Worm (Caenorhabditis elegans) whole organism, early embryonic: ENCODE results near the gene cht-2.

Experiments used
- B0310.2 ChIP-seq: sonication (generic microtip); optimal IDR thresholded peaks from 2 replicates; lab custom pipeline; 2016; ENCODE audit warnings: mild to moderate bottlenecking, missing genetic modification characterization, missing compliant biosample characterization
- F13C5.2 ChIP-seq: sonication (generic microtip); optimal IDR thresholded peaks from 2 replicates; lab custom pipeline; 2017; ENCODE audit warnings: mild to moderate bottlenecking, missing genetic modification characterization, inconsistent platforms, missing compliant biosample characterization
- aly-1 ChIP-seq: sonication (generic microtip); optimal IDR thresholded peaks from 2 replicates; lab custom pipeline; 2016; ENCODE audit warnings: missing genetic modification characterization, missing compliant biosample characterization
- ama-1 ChIP-seq: fragments of 150-350 bp; optimal IDR thresholded peaks from 2 replicates; lab custom pipeline; 2014
- ceh-13 ChIP-seq: fragments of 200-800 bp; sonication (Bioruptor generic); optimal IDR thresholded peaks from 2 replicates; lab custom pipeline; 2018; ENCODE audit warnings: mild to moderate bottlenecking, missing genetic modification characterization, missing compliant biosample characterization
- ceh-36 ChIP-seq: sonication (generic microtip); optimal IDR thresholded peaks from 2 replicates; lab custom pipeline; 2016; ENCODE audit warnings: missing genetic modification characterization, inconsistent platforms, missing compliant biosample characterization
- ets-7 ChIP-seq: sonication (generic microtip); optimal IDR thresholded peaks from 2 replicates; lab custom pipeline; 2016; ENCODE audit warnings: missing genotype, missing genetic modification characterization, missing compliant biosample characterization
- flt-1 ChIP-seq: fragments of 200-800 bp; sonication (Bioruptor generic); IDR thresholded peaks from 2 replicates; pipeline ENCODE4 v1.3.6; 2022; ENCODE audit warnings: missing genetic modification characterization, missing compliant biosample characterization
- hmbx-1 ChIP-seq: sonication (generic microtip); optimal IDR thresholded peaks from 2 replicates; lab custom pipeline; 2016; ENCODE audit warnings: mild to moderate bottlenecking, missing genetic modification characterization, missing compliant biosample characterization
- hmg-4 ChIP-seq: fragments of 200-800 bp; sonication (Bioruptor generic); optimal IDR thresholded peaks from 2 replicates; lab custom pipeline; 2018; ENCODE audit warnings: mild to moderate bottlenecking, missing genetic modification characterization, missing compliant biosample characterization
- hnd-1 ChIP-seq: sonication (generic microtip); optimal IDR thresholded peaks from 2 replicates; lab custom pipeline; 2016; ENCODE audit warnings: missing genetic modification characterization, missing compliant biosample characterization
- pes-1 ChIP-seq: fragments of 200-800 bp; sonication (Bioruptor generic); IDR thresholded peaks from 2 replicates; pipeline ENCODE4 v1.3.6; 2022; ENCODE audit warnings: missing genetic modification reagents, missing genetic modification characterization, missing compliant biosample characterization
- scrt-1 ChIP-seq: fragments of 200-800 bp; sonication (Bioruptor generic); IDR thresholded peaks from 2 replicates; pipeline ENCODE4 v1.3.6; 2022; ENCODE audit warnings: missing genetic modification characterization, missing compliant biosample characterization
- sea-1 ChIP-seq: fragments of 200-800 bp; sonication (Bioruptor generic); conservative IDR thresholded peaks from 2 replicates; pipeline ENCODE4 v1.3.6; 2022; ENCODE audit warnings: missing genetic modification characterization, missing compliant biosample characterization
- tbx-11 ChIP-seq: fragments of 200-800 bp; sonication (Bioruptor generic); IDR thresholded peaks from 2 replicates; pipeline ENCODE4 v1.3.6; 2022; ENCODE audit warnings: missing genetic modification characterization, missing compliant biosample characterization
- tbx-37 ChIP-seq: fragments of 200-800 bp; sonication (Bioruptor generic); conservative IDR thresholded peaks from 2 replicates; pipeline ENCODE4 v1.3.6; 2022; ENCODE audit warnings: missing genetic modification reagents, missing genetic modification characterization, missing compliant biosample characterization
- tra-4 ChIP-seq: sonication (generic microtip); optimal IDR thresholded peaks from 2 replicates; lab custom pipeline; 2017; ENCODE audit warnings: missing genetic modification characterization, missing compliant biosample characterization

cht-2 gene

ce11 chrII:8570977-8571376 lies 50.3 kb downstream of the cht-2 start, which contains the start of gene bcs-1:
bcs-1 (plus strand) TSS chrII:8571085.
- TF ChIP-seq hnd-1 (tag; lab: Kevin White, UChicago): no peak
- TF ChIP-seq hmg-4 (GFP tag; lab: Kevin White, UChicago): no peak

- TF ChIP-seq tra-4 (tag; lab: Kevin White, UChicago) (no peak), tbx-37 (GFP tag; lab: Robert Waterston, UW) (no peak), tbx-11 (GFP tag; lab: Robert Waterston, UW) (no peak), B0310.2 (tag; lab: Kevin White, UChicago) (no peak), F13C5.2 (tag; lab: Kevin White, UChicago) (no peak), ceh-36 (tag; lab: Kevin White, UChicago) (no peak), aly-1 (tag; lab: Kevin White, UChicago) (no peak), flt-1 (no peak), hmbx-1 (tag; lab: Kevin White, UChicago) (no peak), sea-1 (GFP tag; lab: Robert Waterston, UW) (no peak), ets-7 (tag; lab: Kevin White, UChicago) (no peak), hnd-1 (tag; lab: Kevin White, UChicago) (no peak), ceh-13 (GFP tag; lab: Kevin White, UChicago) (no peak), pes-1 (GFP tag; lab: Robert Waterston, UW) (no peak), ama-1 (lab: Kevin White, UChicago) (no peak), scrt-1 (GFP tag; lab: Robert Waterston, UW) (no peak), hmg-4 (GFP tag; lab: Kevin White, UChicago) (no peak)
Observed at ce11 chrII:8573044-8573443, 52.3 kb downstream of the cht-2 start, which contains the start of gene F54C9.7. F54C9.7 (plus strand) TSS chrII:8573344.
